Worm (Caenorhabditis elegans): Measurements from ENCODE around the gene sulp-2.

The sulp-2 gene

ce11 chrX:5616000-5616399, 16.9 kb upstream of the sulp-2 start:
- TF ChIP-seq blmp-1 (tag; optimal IDR thresholded peaks at IDR 0.05; ENCODE audit: insufficient read depth) = no peak
- TF ChIP-seq R02D3.7 (tag; optimal IDR thresholded peaks at IDR 0.05) = no peak
- no peak for TF ChIP-seq gmeb-1 (tag; optimal IDR thresholded peaks at IDR 0.05)
- TF ChIP-seq elt-1 (tag; optimal IDR thresholded peaks at IDR 0.05) = no peak
- TF ChIP-seq ZK546.5 (tag; optimal IDR thresholded peaks at IDR 0.05) = no peak
- TF ChIP-seq crh-2 (tag; optimal IDR thresholded peaks at IDR 0.05) = no peak
- TF ChIP-seq nhr-12 (tag; optimal IDR thresholded peaks at IDR 0.05) = no peak
- no peak for TF ChIP-seq ztf-11 (tag; optimal IDR thresholded peaks at IDR 0.05)
- TF ChIP-seq unc-62 (GFP tag; optimal IDR thresholded peaks at IDR 0.05) = no peak
- no peak for TF ChIP-seq aly-2 (tag; optimal IDR thresholded peaks at IDR 0.05)

DNA sequence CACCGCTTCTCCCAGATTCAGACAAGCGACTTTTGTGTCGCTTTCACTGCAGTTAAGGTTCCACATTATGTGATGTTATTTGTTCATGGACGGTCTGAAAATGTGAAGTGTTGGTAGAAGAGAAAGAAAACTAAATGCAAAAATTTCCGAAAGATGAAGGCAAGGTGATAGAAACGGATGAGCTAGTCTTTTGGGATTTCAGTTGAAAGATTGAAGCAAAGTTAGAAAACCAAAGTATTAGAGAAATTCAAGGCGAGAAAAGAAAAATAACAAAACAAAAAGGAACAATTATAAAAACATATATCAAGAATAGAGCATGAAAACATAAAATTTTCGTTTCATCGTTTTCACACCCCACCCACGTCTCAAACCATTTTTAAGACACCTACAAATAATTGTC, 12.0 kb upstream of the sulp-2 start, which contains the start of gene octr-1:
TSS of gene octr-1 (minus strand) at position 101 of the 400 bp plus-strand sequence.
- TF ChIP-seq aly-2 (tag; optimal IDR thresholded peaks at IDR 0.05) = no peak
- no peak for TF ChIP-seq nhr-12 (tag; optimal IDR thresholded peaks at IDR 0.05)
- TF ChIP-seq skn-1 (tag; optimal IDR thresholded peaks at IDR 0.05) = no peak
- TF ChIP-seq egl-27 (tag; optimal IDR thresholded peaks at IDR 0.05) = no peak
- TF ChIP-seq ama-1 (optimal IDR thresholded peaks at IDR 0.05) = no peak
- TF ChIP-seq zag-1 (tag; optimal IDR thresholded peaks at IDR 0.05) = no peak
- TF ChIP-seq elt-1 (tag; optimal IDR thresholded peaks at IDR 0.05) = no peak
- no peak for TF ChIP-seq F13H6.1 (tag; optimal IDR thresholded peaks at IDR 0.05)
- no peak for TF ChIP-seq unc-62 (GFP tag; optimal IDR thresholded peaks at IDR 0.05)
- TF ChIP-seq mbf-1 (tag; optimal IDR thresholded peaks at IDR 0.05) = no peak
- TF ChIP-seq unc-39 (tag; optimal IDR thresholded peaks at IDR 0.05) = no peak
- TF ChIP-seq C34F6.9 (tag; optimal IDR thresholded peaks at IDR 0.05) = no peak
- TF ChIP-seq mdl-1 (tag; optimal IDR thresholded peaks at IDR 0.05) = no peak
- TF ChIP-seq fos-1 (tag; optimal IDR thresholded peaks at IDR 0.05) = no peak
- TF ChIP-seq nhr-10 (tag; optimal IDR thresholded peaks at IDR 0.05) = no peak
- TF ChIP-seq nhr-11 (tag; optimal IDR thresholded peaks at IDR 0.05) = no peak
- TF ChIP-seq nhr-237 (tag; optimal IDR thresholded peaks at IDR 0.05) = no peak
- TF ChIP-seq lin-13 (GFP tag; optimal IDR thresholded peaks at IDR 0.05) = no peak
- TF ChIP-seq blmp-1 (tag; optimal IDR thresholded peaks at IDR 0.05; ENCODE audit: insufficient read depth) = no peak
- no peak for TF ChIP-seq ztf-11 (tag; optimal IDR thresholded peaks at IDR 0.05)

ce11 chrX:5605049-5605448, 5.9 kb upstream of the sulp-2 start:
- peak; percentile 29 for TF ChIP-seq nhr-21 (tag; optimal IDR thresholded peaks at IDR 0.05)
- TF ChIP-seq blmp-1 (tag; optimal IDR thresholded peaks at IDR 0.05; ENCODE audit: insufficient read depth) = no peak
- TF ChIP-seq sma-3 (GFP tag; optimal IDR thresholded peaks at IDR 0.05) = no peak
- no peak for TF ChIP-seq snpc-4 (tag; optimal IDR thresholded peaks at IDR 0.05)

ce11 chrX:5603338-5603816, 4.2 kb upstream of the sulp-2 start, which contains the start of gene F14D12.1:
F14D12.1 (plus strand) TSS chrX:5603766.
- no peak for TF ChIP-seq lin-13 (GFP tag; optimal IDR thresholded peaks at IDR 0.05)
- TF ChIP-seq peb-1 (tag; optimal IDR thresholded peaks at IDR 0.05) = no peak
- TF ChIP-seq unc-39 (tag; optimal IDR thresholded peaks at IDR 0.05) = no peak
- TF ChIP-seq elt-3 (tag; optimal IDR thresholded peaks at IDR 0.05) = no peak
- no peak for TF ChIP-seq zag-1 (tag; optimal IDR thresholded peaks at IDR 0.05)
- no peak for TF ChIP-seq nhr-237 (tag; optimal IDR thresholded peaks at IDR 0.05)
- peak; percentile 3 for TF ChIP-seq blmp-1 (tag; optimal IDR thresholded peaks at IDR 0.05; ENCODE audit: insufficient read depth)
- no peak for TF ChIP-seq crh-2 (tag; optimal IDR thresholded peaks at IDR 0.05)
- peak; percentile 7 for TF ChIP-seq fos-1 (tag; optimal IDR thresholded peaks at IDR 0.05)
- peak; percentile 62 for TF ChIP-seq nhr-21 (tag; optimal IDR thresholded peaks at IDR 0.05)
- TF ChIP-seq sma-3 (GFP tag; optimal IDR thresholded peaks at IDR 0.05) = peak; percentile 57
- TF ChIP-seq sma-9 (GFP tag; optimal IDR thresholded peaks at IDR 0.05) = peak; percentile 58
- TF ChIP-seq sma-9 (tag; optimal IDR thresholded peaks at IDR 0.05) = no peak
- no peak for TF ChIP-seq ZK546.5 (tag; optimal IDR thresholded peaks at IDR 0.05)
- no peak for TF ChIP-seq gmeb-1 (tag; optimal IDR thresholded peaks at IDR 0.05)
- TF ChIP-seq nhr-25 (tag; optimal IDR thresholded peaks at IDR 0.05) = peak; percentile 47
- TF ChIP-seq mbf-1 (tag; optimal IDR thresholded peaks at IDR 0.05) = no peak
- TF ChIP-seq snpc-4 (tag; optimal IDR thresholded peaks at IDR 0.05) = no peak
- TF ChIP-seq ztf-1 (GFP tag; conservative IDR thresholded peaks at IDR 0.05) = no peak
- no peak for TF ChIP-seq ztf-11 (tag; optimal IDR thresholded peaks at IDR 0.05)
- TF ChIP-seq aly-2 (tag; optimal IDR thresholded peaks at IDR 0.05) = no peak
- TF ChIP-seq nhr-6 (tag; optimal IDR thresholded peaks at IDR 0.05) = no peak
- TF ChIP-seq nhr-129 (tag; optimal IDR thresholded peaks at IDR 0.05) = no peak
- TF ChIP-seq lin-11 (tag; optimal IDR thresholded peaks at IDR 0.05) = no peak
- TF ChIP-seq nhr-77 (tag; optimal IDR thresholded peaks at IDR 0.05) = no peak
- TF ChIP-seq sem-4 (tag; optimal IDR thresholded peaks at IDR 0.05) = peak; percentile 48
- no peak for TF ChIP-seq egl-27 (tag; optimal IDR thresholded peaks at IDR 0.05)
- no peak for TF ChIP-seq unc-62 (GFP tag; optimal IDR thresholded peaks at IDR 0.05)
- no peak for TF ChIP-seq R02D3.7 (tag; optimal IDR thresholded peaks at IDR 0.05)
- TF ChIP-seq dmd-4 (tag; optimal IDR thresholded peaks at IDR 0.05) = no peak
- no peak for TF ChIP-seq nhr-23 (tag; optimal IDR thresholded peaks at IDR 0.05)
- no peak for TF ChIP-seq ceh-82 (tag; optimal IDR thresholded peaks at IDR 0.05)
- TF ChIP-seq mdl-1 (tag; optimal IDR thresholded peaks at IDR 0.05) = no peak
- no peak for TF ChIP-seq ztf-4 (tag; optimal IDR thresholded peaks at IDR 0.05)
- no peak for TF ChIP-seq nhr-10 (tag; optimal IDR thresholded peaks at IDR 0.05)
- no peak for TF ChIP-seq unc-55 (GFP tag; optimal IDR thresholded peaks at IDR 0.05)
- TF ChIP-seq elt-1 (tag; optimal IDR thresholded peaks at IDR 0.05) = no peak
- no peak for TF ChIP-seq lin-39 (tag; optimal IDR thresholded peaks at IDR 0.05)
- no peak for TF ChIP-seq mab-5 (tag; optimal IDR thresholded peaks at IDR 0.05)
- no peak for TF ChIP-seq nhr-11 (tag; optimal IDR thresholded peaks at IDR 0.05)
- TF ChIP-seq skn-1 (tag; optimal IDR thresholded peaks at IDR 0.05) = no peak

All from whole organism, L2 larva.